Fruit fly (Drosophila melanogaster) whole organism, embryonic: ENCODE measurements around the gene InR.

Experiments
- Atf6 ChIP-seq: fragments of 200-800 bp; sonication (Bioruptor generic); IDR thresholded peaks from 2 replicates; pipeline ENCODE4 v1.3.6; 2022; ENCODE audit warnings: missing biosample characterization, missing genetic modification characterization
- Blimp-1 ChIP-seq: fragments of 200-800 bp; sonication (Bioruptor generic); optimal IDR thresholded peaks from 3 replicates; lab custom pipeline; 2018; ENCODE audit warnings: missing biosample characterization, missing genetic modification characterization, mild to moderate bottlenecking, moderate library complexity, missing genetic modification reagents
- CG10565 ChIP-seq: fragments of 200-800 bp; sonication (Bioruptor generic); optimal IDR thresholded peaks from 3 replicates; lab custom pipeline; 2016; ENCODE audit warnings: missing biosample characterization, mild to moderate bottlenecking, missing genetic modification characterization
- CG11085 ChIP-seq: fragments of 200-800 bp; sonication (Bioruptor generic); IDR thresholded peaks from 2 replicates; pipeline ENCODE4 v1.3.6; 2022; ENCODE audit warnings: missing biosample characterization, missing genetic modification characterization
- CG11696 ChIP-seq: fragments of 200-800 bp; sonication (Bioruptor generic); IDR thresholded peaks from 2 replicates; pipeline ENCODE4 v1.3.6; 2022; ENCODE audit warnings: missing biosample characterization, missing genetic modification characterization
- CG14441 ChIP-seq: fragments of 200-800 bp; sonication (Bioruptor generic); IDR thresholded peaks from 2 replicates; pipeline ENCODE4 v1.3.6; 2022; ENCODE audit warnings: missing biosample characterization, missing genetic modification characterization
- CG15696 ChIP-seq: fragments of 200-800 bp; sonication (Bioruptor generic); optimal IDR thresholded peaks from 2 replicates; lab custom pipeline; 2019; ENCODE audit warnings: missing biosample characterization, mild to moderate bottlenecking, missing genetic modification characterization, moderate library complexity
- CG18599 ChIP-seq: fragments of 200-800 bp; sonication (Bioruptor generic); optimal IDR thresholded peaks from 3 replicates; lab custom pipeline; 2017; ENCODE audit warnings: missing biosample characterization, missing genetic modification characterization, mild to moderate bottlenecking, moderate library complexity, missing genetic modification reagents
- CG2120 ChIP-seq: fragments of 200-800 bp; sonication (Bioruptor generic); optimal IDR thresholded peaks from 3 replicates; lab custom pipeline; 2016; ENCODE audit warnings: missing biosample characterization, missing genetic modification characterization
- CG31365 ChIP-seq: fragments of 200-800 bp; sonication (Bioruptor generic); optimal IDR thresholded peaks from 2 replicates; lab custom pipeline; 2018; ENCODE audit warnings: missing biosample characterization, mild to moderate bottlenecking, missing genetic modification characterization
- CG32532 ChIP-seq: fragments of 200-800 bp; sonication (Bioruptor generic); IDR thresholded peaks from 2 replicates; pipeline ENCODE4 v1.3.6; 2022; ENCODE audit warnings: missing biosample characterization, missing genetic modification characterization
- CG32767 ChIP-seq: fragments of 200-800 bp; sonication (Bioruptor generic); IDR thresholded peaks from 2 replicates; pipeline ENCODE4 v1.3.6; 2022; ENCODE audit warnings: missing biosample characterization, missing genetic modification characterization
- CG43689 ChIP-seq: fragments of 200-800 bp; sonication (Bioruptor generic); IDR thresholded peaks from 2 replicates; pipeline ENCODE4 v1.3.6; 2022; ENCODE audit warnings: missing biosample characterization, missing genetic modification characterization
- CG6791 ChIP-seq: fragments of 200-800 bp; sonication (Bioruptor generic); IDR thresholded peaks from 3 replicates; pipeline ENCODE4 v1.3.6; 2022; ENCODE audit warnings: missing biosample characterization, missing genetic modification characterization; ENCODE audit not compliant: partially characterized antibody
- Camta ChIP-seq: fragments of 200-800 bp; sonication (Bioruptor generic); optimal IDR thresholded peaks from 2 replicates; lab custom pipeline; 2016; ENCODE audit warnings: missing biosample characterization, missing genetic modification characterization
- Dek ChIP-seq: fragments of 200-800 bp; sonication (Bioruptor generic); optimal IDR thresholded peaks from 3 replicates; lab custom pipeline; 2019; ENCODE audit warnings: missing biosample characterization, mild to moderate bottlenecking, missing genetic modification characterization, moderate library complexity
- Doc2 ChIP-seq: fragments of 200-800 bp; sonication (Bioruptor generic); IDR thresholded peaks from 2 replicates; pipeline ENCODE4 v1.3.6; 2022; ENCODE audit warnings: missing biosample characterization, missing genetic modification characterization
- Lim3 ChIP-seq: fragments of 200-800 bp; sonication (Bioruptor generic); IDR thresholded peaks from 2 replicates; pipeline ENCODE4 v1.3.6; 2022; ENCODE audit warnings: missing biosample characterization, missing genetic modification characterization
- Opbp ChIP-seq: fragments of 200-800 bp; sonication (Bioruptor generic); IDR thresholded peaks from 3 replicates; pipeline ENCODE4 v1.3.6; 2022; ENCODE audit warnings: missing biosample characterization, missing genetic modification characterization; ENCODE audit not compliant: partially characterized antibody
- Spps ChIP-seq: fragments of 200-800 bp; sonication (Bioruptor generic); optimal IDR thresholded peaks from 2 replicates; lab custom pipeline; 2018; ENCODE audit warnings: missing biosample characterization, mild to moderate bottlenecking, missing genetic modification characterization
- Sry-δ ChIP-seq: fragments of 200-800 bp; sonication (Bioruptor generic); optimal IDR thresholded peaks from 2 replicates; lab custom pipeline; 2016; ENCODE audit warnings: missing biosample characterization, missing genetic modification characterization
- ab ChIP-seq: fragments of 200-800 bp; sonication (Bioruptor generic); optimal IDR thresholded peaks from 2 replicates; lab custom pipeline; 2016; ENCODE audit warnings: missing biosample characterization, missing genetic modification characterization
- abd-A ChIP-seq: fragments of 200-800 bp; sonication (Bioruptor generic); optimal IDR thresholded peaks from 3 replicates; lab custom pipeline; 2019; ENCODE audit warnings: missing biosample characterization, mild to moderate bottlenecking, missing genetic modification characterization, moderate library complexity
- al ChIP-seq: fragments of 200-800 bp; sonication (Bioruptor generic); IDR thresholded peaks from 2 replicates; pipeline ENCODE4 v1.3.6; 2022; ENCODE audit warnings: missing biosample characterization, missing genetic modification characterization
- az2 ChIP-seq: fragments of 200-800 bp; sonication (Bioruptor generic); optimal IDR thresholded peaks from 3 replicates; lab custom pipeline; 2016; ENCODE audit warnings: missing biosample characterization, missing genetic modification characterization
- bsh ChIP-seq, 2 experiments: fragments of 200-800 bp; sonication (Bioruptor generic); optimal IDR thresholded peaks; 2 replicates each; lab custom pipeline; 2017 to 2018; ENCODE audit warnings: mild to moderate bottlenecking in 2 of 2, missing biosample characterization in 2 of 2, missing genetic modification characterization in 2 of 2, moderate library complexity in 1 of 2
- btn ChIP-seq: fragments of 200-800 bp; sonication (Bioruptor generic); optimal IDR thresholded peaks from 2 replicates; lab custom pipeline; 2016; ENCODE audit warnings: missing biosample characterization, missing genetic modification characterization
- cato ChIP-seq: fragments of 200-800 bp; sonication (Bioruptor generic); optimal IDR thresholded peaks from 2 replicates; lab custom pipeline; 2016; ENCODE audit warnings: missing biosample characterization, missing genetic modification characterization, borderline replicate concordance
- croc ChIP-seq: fragments of 200-800 bp; sonication (Bioruptor generic); conservative IDR thresholded peaks from 3 replicates; pipeline ENCODE4 v1.3.6; 2022; ENCODE audit warnings: missing biosample characterization, missing genetic modification characterization
- da ChIP-seq: fragments of 200-800 bp; sonication (Bioruptor generic); optimal IDR thresholded peaks from 2 replicates; lab custom pipeline; 2016; ENCODE audit warnings: missing biosample characterization, missing genetic modification characterization
- dimm ChIP-seq: fragments of 200-800 bp; sonication (Bioruptor generic); IDR thresholded peaks from 2 replicates; pipeline ENCODE4 v1.3.6; 2022; ENCODE audit warnings: missing biosample characterization, missing genetic modification characterization
- dm ChIP-seq: fragments of 200-800 bp; sonication (Bioruptor generic); optimal IDR thresholded peaks from 3 replicates; lab custom pipeline; 2016; ENCODE audit warnings: missing biosample characterization, missing genetic modification characterization
- en ChIP-seq: fragments of 200-800 bp; sonication (Bioruptor generic); optimal IDR thresholded peaks from 2 replicates; lab custom pipeline; 2016; ENCODE audit warnings: missing biosample characterization, missing genetic modification characterization
- ewg ChIP-seq: fragments of 200-800 bp; sonication (Bioruptor generic); optimal IDR thresholded peaks from 3 replicates; lab custom pipeline; 2017; ENCODE audit warnings: mild to moderate bottlenecking, missing biosample characterization, missing genetic modification reagents, missing genetic modification characterization
- gem ChIP-seq: fragments of 200-800 bp; sonication (Bioruptor generic); optimal IDR thresholded peaks from 2 replicates; lab custom pipeline; 2019; ENCODE audit warnings: missing biosample characterization, mild to moderate bottlenecking, missing genetic modification characterization, moderate library complexity
- hth ChIP-seq: fragments of >200 bp; optimal IDR thresholded peaks from 2 replicates; lab custom pipeline; 2017; ENCODE audit warnings: inconsistent platforms
- kah ChIP-seq: fragments of 200-800 bp; sonication (Bioruptor generic); optimal IDR thresholded peaks from 2 replicates; lab custom pipeline; 2018; ENCODE audit warnings: missing biosample characterization, mild to moderate bottlenecking, missing genetic modification characterization
- knrl ChIP-seq: fragments of 200-800 bp; sonication (Bioruptor generic); IDR thresholded peaks from 3 replicates; pipeline ENCODE4 v1.3.6; 2022; ENCODE audit warnings: missing biosample characterization, missing genetic modification characterization; ENCODE audit not compliant: partially characterized antibody
- mam ChIP-seq: fragments of 200-800 bp; sonication (Bioruptor generic); optimal IDR thresholded peaks from 3 replicates; lab custom pipeline; 2016; ENCODE audit warnings: missing biosample characterization, missing genetic modification characterization
- pho ChIP-seq: fragments of 200-800 bp; sonication (Bioruptor generic); optimal IDR thresholded peaks from 2 replicates; lab custom pipeline; 2016; ENCODE audit warnings: missing biosample characterization, missing genetic modification characterization
- phol ChIP-seq: fragments of 200-800 bp; sonication (Bioruptor generic); optimal IDR thresholded peaks from 3 replicates; lab custom pipeline; 2018; ENCODE audit warnings: missing biosample characterization, mild to moderate bottlenecking, missing genetic modification characterization, moderate library complexity
- repo ChIP-seq: fragments of 200-800 bp; sonication (Bioruptor generic); optimal IDR thresholded peaks from 2 replicates; lab custom pipeline; 2016; ENCODE audit warnings: missing biosample characterization, missing genetic modification characterization
- run ChIP-seq: fragments of 200-800 bp; sonication (Bioruptor generic); optimal IDR thresholded peaks from 3 replicates; lab custom pipeline; 2018; ENCODE audit warnings: missing biosample characterization, mild to moderate bottlenecking, missing genetic modification characterization
- scrt ChIP-seq: fragments of 200-800 bp; sonication (Bioruptor generic); optimal IDR thresholded peaks from 2 replicates; lab custom pipeline; 2018; ENCODE audit warnings: missing biosample characterization, mild to moderate bottlenecking, missing genetic modification characterization, moderate library complexity
- sqz ChIP-seq: fragments of 200-800 bp; sonication (Bioruptor generic); optimal IDR thresholded peaks from 3 replicates; lab custom pipeline; 2018; ENCODE audit warnings: missing biosample characterization, mild to moderate bottlenecking, missing genetic modification characterization
- tin ChIP-seq: fragments of 200-800 bp; sonication (Bioruptor generic); optimal IDR thresholded peaks from 3 replicates; lab custom pipeline; 2016; ENCODE audit warnings: missing biosample characterization, missing genetic modification characterization
- tna ChIP-seq: fragments of 200-800 bp; sonication (Bioruptor generic); IDR thresholded peaks from 2 replicates; pipeline ENCODE4 v1.3.6; 2022; ENCODE audit warnings: missing biosample characterization, missing genetic modification characterization; ENCODE audit not compliant: partially characterized antibody
- trh ChIP-seq: fragments of 200-800 bp; sonication (Bioruptor generic); optimal IDR thresholded peaks from 2 replicates; lab custom pipeline; 2016; ENCODE audit warnings: missing biosample characterization, missing genetic modification characterization
- twi ChIP-seq: fragments of 200-800 bp; optimal IDR thresholded peaks from 2 replicates; lab custom pipeline; 2019; ENCODE audit warnings: missing biosample characterization, mild to moderate bottlenecking, missing genetic modification characterization, moderate library complexity
- unc-4 ChIP-seq: fragments of 200-800 bp; sonication (Bioruptor generic); IDR thresholded peaks from 2 replicates; pipeline ENCODE4 v1.3.6; 2022; ENCODE audit warnings: missing biosample characterization, missing genetic modification characterization; ENCODE audit not compliant: partially characterized antibody
- yki ChIP-seq: fragments of >200 bp; optimal IDR thresholded peaks from 3 replicates; lab custom pipeline; 2018
- zfh1 ChIP-seq: fragments of 200-800 bp; sonication (Bioruptor generic); IDR thresholded peaks from 3 replicates; pipeline ENCODE4 v1.3.6; 2022; ENCODE audit warnings: missing biosample characterization, missing genetic modification characterization

The InR gene

DNA sequence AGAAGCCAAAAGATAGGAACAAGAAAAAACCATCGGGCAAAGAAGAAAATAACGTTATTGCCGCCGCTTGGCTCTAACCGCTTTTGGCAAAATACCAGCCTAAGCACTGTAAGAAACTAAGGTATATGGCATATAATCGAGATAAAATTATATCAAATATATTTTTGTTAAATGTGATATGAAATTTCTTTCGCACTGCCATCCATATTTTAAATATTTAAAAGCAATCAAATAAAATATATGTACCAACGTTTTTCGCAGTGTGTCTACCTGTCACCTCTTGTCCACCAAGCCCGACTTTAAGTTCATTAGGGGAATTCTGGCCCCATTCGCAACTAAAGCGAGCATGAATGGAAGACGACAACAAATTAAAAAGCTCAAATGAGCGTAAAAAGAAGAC lies 8.6 kb upstream of the InR start (continued):
- TF ChIP-seq hth (lab: Kevin White, UChicago), result no peak
- TF ChIP-seq Blimp-1 (GFP tag; lab: Kevin White, UChicago), result peak; percentile 80
- TF ChIP-seq da (GFP tag; lab: Kevin White, UChicago), result no peak
- no peak for TF ChIP-seq kah (GFP tag; lab: Kevin White, UChicago)
- peak; percentile 84 for TF ChIP-seq CG18599 (GFP tag; lab: Kevin White, UChicago)
- peak; percentile 48 for TF ChIP-seq tin (GFP tag; lab: Kevin White, UChicago)
- TF ChIP-seq dm (GFP tag; lab: Kevin White, UChicago), result no peak
- peak; percentile 36; the same call in 1 of the 3 replicates for TF ChIP-seq croc (GFP tag; lab: Robert Waterston, UW)
- TF ChIP-seq dimm, result no peak
- peak; percentile 65 for TF ChIP-seq phol (tag; lab: Kevin White, UChicago)
- no peak for TF ChIP-seq CG10565 (GFP tag; lab: Kevin White, UChicago)
- TF ChIP-seq Atf6 (GFP tag; lab: Robert Waterston, UW), result peak; percentile 77
- peak; percentile 44; the same call in 1 of the 3 replicates for TF ChIP-seq zfh1 (GFP tag; lab: Robert Waterston, UW)
- TF ChIP-seq Dek (tag; lab: Kevin White, UChicago), result peak; percentile 72
- TF ChIP-seq tna, result no peak
- TF ChIP-seq az2 (GFP tag; lab: Kevin White, UChicago), result peak; percentile 64
- no peak for TF ChIP-seq Doc2 (GFP tag; lab: Robert Waterston, UW)
- TF ChIP-seq Spps (tag; lab: Kevin White, UChicago), result no peak
- peak; percentile 33 for TF ChIP-seq mam
- peak in 1 of 2 experiments; percentile 84 for TF ChIP-seq bsh (GFP tag; optimal IDR thresholded peaks at IDR 0.05; lab: Kevin White, UChicago)
- peak; percentile 82 for TF ChIP-seq CG2120 (GFP tag; lab: Kevin White, UChicago)
- peak; percentile 31 for TF ChIP-seq run (tag; lab: Kevin White, UChicago)
- TF ChIP-seq sqz (GFP tag; lab: Kevin White, UChicago), result no peak
- TF ChIP-seq ab (GFP tag; lab: Kevin White, UChicago), result no peak
- TF ChIP-seq unc-4 (GFP tag; lab: Robert Waterston, UW), result no peak
- no peak for TF ChIP-seq btn
- peak; percentile 84 for TF ChIP-seq CG32532 (GFP tag; lab: Robert Waterston, UW)
- TF ChIP-seq CG31365, result no peak
- TF ChIP-seq yki, result no peak
- TF ChIP-seq abd-A (tag; lab: Kevin White, UChicago), result no peak
- TF ChIP-seq knrl (GFP tag; lab: Robert Waterston, UW), result no peak
- TF ChIP-seq Camta (GFP tag; lab: Kevin White, UChicago), result no peak
- no peak for TF ChIP-seq CG32767 (GFP tag; lab: Robert Waterston, UW)
- no peak for TF ChIP-seq CG6791 (GFP tag; lab: Robert Waterston, UW)
- no peak for TF ChIP-seq repo (GFP tag; lab: Kevin White, UChicago)
- TF ChIP-seq CG11696, result 0 out of 2 replicates have a peak, but pooled peaks have one; percentile 61
- TF ChIP-seq scrt (GFP tag; lab: Kevin White, UChicago), result peak; percentile 60
- TF ChIP-seq gem, result peak; percentile 85
- no peak for TF ChIP-seq Sry-δ (GFP tag; lab: Kevin White, UChicago)
- no peak for TF ChIP-seq CG43689 (GFP tag; lab: Robert Waterston, UW)
- peak; percentile 30 for TF ChIP-seq pho (GFP tag; lab: Kevin White, UChicago)
- no peak for TF ChIP-seq Lim3 (GFP tag; lab: Robert Waterston, UW)
- peak; percentile 12 for TF ChIP-seq twi
- TF ChIP-seq CG15696 (tag; lab: Kevin White, UChicago), result peak; percentile 1
- peak; percentile 16 for TF ChIP-seq en (GFP tag; lab: Kevin White, UChicago)
- no peak for TF ChIP-seq Opbp
- no peak for TF ChIP-seq cato (GFP tag; lab: Kevin White, UChicago)
- TF ChIP-seq ewg (GFP tag; lab: Kevin White, UChicago), result peak; percentile 35
- TF ChIP-seq al (GFP tag; lab: Robert Waterston, UW), result peak; percentile 63
- TF ChIP-seq trh, result peak; percentile 12
- no peak for TF ChIP-seq CG11085 (GFP tag; lab: Robert Waterston, UW)
- peak; percentile 67 for TF ChIP-seq CG14441 (GFP tag; lab: Robert Waterston, UW)
